Worm (Caenorhabditis elegans) whole organism, L4 larva: ENCODE data around the gene zip-11.
A peak's percentile ranks its signal among the peaks of the same experiment; 100 is the strongest.

ENCODE experiments used
- D1046.2 ChIP-seq: fragments of 200-800 bp; sonication (Bioruptor generic); IDR thresholded peaks from 2 replicates; pipeline ENCODE4 v1.3.6; 2022; ENCODE audit warnings: missing genetic modification characterization, missing compliant biosample characterization
- F26F4.8 ChIP-seq: fragments of 200-800 bp; sonication (Bioruptor generic); conservative IDR thresholded peaks from 2 replicates; pipeline ENCODE4 v1.3.6; 2022; ENCODE audit warnings: missing genetic modification characterization, missing compliant biosample characterization
- F44E2.7 ChIP-seq: fragments of 200-800 bp; sonication (Bioruptor generic); IDR thresholded peaks from 2 replicates; pipeline ENCODE4 v2.1.2; 2022; ENCODE audit warnings: missing genetic modification characterization, missing compliant biosample characterization
- F49E8.2 ChIP-seq: sonication (generic microtip); optimal IDR thresholded peaks from 2 replicates; lab custom pipeline; 2016; ENCODE audit warnings: missing compliant biosample characterization, mild to moderate bottlenecking, missing genetic modification characterization, borderline replicate concordance
- T26A8.4 ChIP-seq: fragments of 200-800 bp; sonication (Bioruptor generic); IDR thresholded peaks from 2 replicates; pipeline ENCODE4 v1.3.6; 2022; ENCODE audit warnings: missing genetic modification characterization, missing compliant biosample characterization
- Y5F2A.4 ChIP-seq: fragments of 200-800 bp; sonication (Bioruptor generic); optimal IDR thresholded peaks from 2 replicates; lab custom pipeline; 2018; ENCODE audit warnings: mild to moderate bottlenecking, missing genetic modification characterization, missing compliant biosample characterization
- ZK337.2 ChIP-seq: fragments of 200-800 bp; sonication (Bioruptor generic); IDR thresholded peaks from 2 replicates; pipeline ENCODE4 v1.3.6; 2022; ENCODE audit warnings: missing genetic modification reagents, missing genetic modification characterization, missing compliant biosample characterization
- aha-1 ChIP-seq: fragments of 150-350 bp; peaks from one replicate; lab custom pipeline; 2014; ENCODE audit warnings: missing biosample characterization, missing genetic modification characterization
- aly-2 ChIP-seq: sonication (generic microtip); optimal IDR thresholded peaks from 2 replicates; lab custom pipeline; 2018; ENCODE audit warnings: missing biosample characterization, missing genetic modification characterization
- ama-1 ChIP-seq: fragments of 150-350 bp; optimal IDR thresholded peaks from 2 replicates; lab custom pipeline; 2014; ENCODE audit warnings: inconsistent platforms, mixed read lengths
- arid-1 ChIP-seq: fragments of 200-800 bp; sonication (Bioruptor generic); conservative IDR thresholded peaks from 2 replicates; pipeline ENCODE4 v1.3.6; 2022; ENCODE audit warnings: missing genetic modification reagents, missing genetic modification characterization, missing compliant biosample characterization
- ceh-28 ChIP-seq: fragments of 150-350 bp; optimal IDR thresholded peaks from 2 replicates; lab custom pipeline; 2014; ENCODE audit warnings: missing biosample characterization, missing genetic modification reagents, missing genetic modification characterization
- ceh-62 ChIP-seq: sonication (generic microtip); optimal IDR thresholded peaks from 2 replicates; lab custom pipeline; 2017; ENCODE audit warnings: missing biosample characterization, missing genetic modification characterization
- ceh-82 ChIP-seq: sonication (generic microtip); optimal IDR thresholded peaks from 2 replicates; lab custom pipeline; 2017; ENCODE audit warnings: missing biosample characterization, missing genetic modification characterization
- ctbp-1 ChIP-seq: fragments of 200-800 bp; sonication (Bioruptor generic); IDR thresholded peaks from 2 replicates; pipeline ENCODE4 v1.3.6; 2022; ENCODE audit warnings: missing genetic modification reagents, missing genetic modification characterization, missing compliant biosample characterization
- daf-16 ChIP-seq, 3 experiments: sonication (generic microtip); optimal IDR thresholded peaks; 2 replicates each; lab custom pipeline; 2016 to 2017; ENCODE audit warnings: missing genetic modification characterization in 3 of 3, missing genetic modification reagents in 3 of 3, mild to moderate bottlenecking in 2 of 3, missing compliant biosample characterization in 2 of 3, missing biosample characterization in 1 of 3, moderate library complexity in 1 of 3
- dmd-8 ChIP-seq: fragments of 200-800 bp; sonication (Bioruptor generic); IDR thresholded peaks from 2 replicates; pipeline ENCODE4 v1.3.6; 2022; ENCODE audit warnings: missing genetic modification characterization, missing compliant biosample characterization
- fkh-10 ChIP-seq: fragments of 150-350 bp; optimal IDR thresholded peaks from 2 replicates; lab custom pipeline; 2014; ENCODE audit warnings: missing biosample characterization, missing genetic modification reagents, missing genetic modification characterization
- hif-1 ChIP-seq, 2 experiments: sonication (generic microtip); optimal IDR thresholded peaks; 2 replicates each; lab custom pipeline; 2016 to 2017; ENCODE audit warnings: missing compliant biosample characterization in 2 of 2, missing genetic modification characterization in 2 of 2, missing genetic modification reagents in 2 of 2, missing genotype in 2 of 2, mild to moderate bottlenecking in 1 of 2
- hlh-11 ChIP-seq: fragments of 200-800 bp; sonication (Bioruptor generic); optimal IDR thresholded peaks from 2 replicates; lab custom pipeline; 2018; ENCODE audit warnings: mild to moderate bottlenecking, missing genetic modification characterization, missing compliant biosample characterization
- lim-7 ChIP-seq: fragments of 200-800 bp; sonication (Bioruptor generic); IDR thresholded peaks from 2 replicates; pipeline ENCODE4 v1.3.6; 2022; ENCODE audit warnings: missing genetic modification characterization, missing compliant biosample characterization
- lin-1 ChIP-seq: fragments of 200-800 bp; sonication (Bioruptor generic); IDR thresholded peaks from 2 replicates; pipeline ENCODE4 v1.3.6; 2022; ENCODE audit warnings: missing genetic modification reagents, missing genetic modification characterization, missing compliant biosample characterization
- lin-13 ChIP-seq: fragments of 150-350 bp; optimal IDR thresholded peaks from 2 replicates; lab custom pipeline; 2014; ENCODE audit warnings: missing biosample characterization, missing genetic modification reagents, missing genetic modification characterization
- lin-38 ChIP-seq: fragments of 200-800 bp; sonication (Bioruptor generic); IDR thresholded peaks from 2 replicates; pipeline ENCODE4 v1.3.6; 2022; ENCODE audit warnings: missing genetic modification reagents, missing genetic modification characterization, missing compliant biosample characterization
- lir-3 ChIP-seq: sonication (generic microtip); optimal IDR thresholded peaks from 2 replicates; lab custom pipeline; 2016; ENCODE audit warnings: mild to moderate bottlenecking, missing genetic modification characterization, missing compliant biosample characterization
- madf-5 ChIP-seq, 2 experiments: fragments of 200-800 bp; sonication (Bioruptor generic); IDR thresholded peaks; 2 replicates each; pipeline ENCODE4 v1.3.6; 2022; ENCODE audit warnings: missing compliant biosample characterization in 2 of 2, missing genetic modification characterization in 2 of 2
- mep-1 ChIP-seq: fragments of 150-350 bp; sonication (generic microtip); optimal IDR thresholded peaks from 3 replicates; lab custom pipeline; 2014; ENCODE audit warnings: missing biosample characterization, missing genetic modification characterization
- mes-2 ChIP-seq: sonication (generic microtip); optimal IDR thresholded peaks from 2 replicates; lab custom pipeline; 2016; ENCODE audit warnings: missing genotype, mild to moderate bottlenecking, missing genetic modification characterization, missing compliant biosample characterization; ENCODE audit not compliant: poor library complexity, severe bottlenecking
- nhr-25 ChIP-seq: sonication (generic microtip); optimal IDR thresholded peaks from 2 replicates; lab custom pipeline; 2017; ENCODE audit warnings: missing genetic modification characterization, mild to moderate bottlenecking, missing compliant biosample characterization, antibody characterized with exemption, moderate library complexity, borderline replicate concordance; ENCODE audit not compliant: insufficient read depth
- pha-4 ChIP-seq, 2 experiments: fragments of 150-350 bp in 1 of 2; fragments of 200-800 bp in 1 of 2; sonication (Bioruptor generic) in 1 of 2; IDR thresholded peaks in 1 of 2; optimal IDR thresholded peaks in 1 of 2; 2 replicates each; pipeline versions ENCODE4 v1.3.6 to Lab custom; 2014 to 2022; ENCODE audit warnings: missing genetic modification characterization in 2 of 2, missing genetic modification reagents in 2 of 2, missing biosample characterization in 1 of 2, missing compliant biosample characterization in 1 of 2
- sdz-12 ChIP-seq: fragments of 200-800 bp; sonication (Bioruptor generic); optimal IDR thresholded peaks from 2 replicates; lab custom pipeline; 2018; ENCODE audit warnings: mild to moderate bottlenecking, missing genetic modification characterization, missing compliant biosample characterization
- snpc-1.2 ChIP-seq: fragments of 200-800 bp; sonication (Bioruptor generic); IDR thresholded peaks from 2 replicates; pipeline ENCODE4 v1.3.6; 2022; ENCODE audit warnings: missing genetic modification reagents, missing genetic modification characterization, missing compliant biosample characterization
- tag-97 ChIP-seq: fragments of 200-800 bp; sonication (Bioruptor generic); IDR thresholded peaks from 2 replicates; pipeline ENCODE4 v1.3.6; 2022; ENCODE audit warnings: missing genetic modification characterization, missing compliant biosample characterization
- unc-130 ChIP-seq: sonication (generic microtip); optimal IDR thresholded peaks from 2 replicates; lab custom pipeline; 2016; ENCODE audit warnings: missing genetic modification reagents, missing genetic modification characterization, missing compliant biosample characterization
- unc-62 ChIP-seq, 3 experiments: fragments of 150-350 bp in 1 of 3; sonication (generic microtip); optimal IDR thresholded peaks in 2 of 3; peaks in 1 of 3; 1 replicate in 1 of 3; 2 replicates in 2 of 3; lab custom pipeline; 2014 to 2017; ENCODE audit warnings: missing biosample characterization in 3 of 3, missing genetic modification characterization in 3 of 3, missing genetic modification reagents in 3 of 3, missing genotype in 1 of 3
- zfp-2 ChIP-seq: sonication (generic microtip); optimal IDR thresholded peaks from 2 replicates; lab custom pipeline; 2016; ENCODE audit warnings: mild to moderate bottlenecking, missing genetic modification characterization, missing compliant biosample characterization
- zfp-3 ChIP-seq: fragments of 200-800 bp; sonication (Bioruptor generic); conservative IDR thresholded peaks from 2 replicates; pipeline ENCODE4 v1.3.6; 2022; ENCODE audit warnings: missing genetic modification reagents, missing genetic modification characterization, missing compliant biosample characterization

The zip-11 gene

DNA sequence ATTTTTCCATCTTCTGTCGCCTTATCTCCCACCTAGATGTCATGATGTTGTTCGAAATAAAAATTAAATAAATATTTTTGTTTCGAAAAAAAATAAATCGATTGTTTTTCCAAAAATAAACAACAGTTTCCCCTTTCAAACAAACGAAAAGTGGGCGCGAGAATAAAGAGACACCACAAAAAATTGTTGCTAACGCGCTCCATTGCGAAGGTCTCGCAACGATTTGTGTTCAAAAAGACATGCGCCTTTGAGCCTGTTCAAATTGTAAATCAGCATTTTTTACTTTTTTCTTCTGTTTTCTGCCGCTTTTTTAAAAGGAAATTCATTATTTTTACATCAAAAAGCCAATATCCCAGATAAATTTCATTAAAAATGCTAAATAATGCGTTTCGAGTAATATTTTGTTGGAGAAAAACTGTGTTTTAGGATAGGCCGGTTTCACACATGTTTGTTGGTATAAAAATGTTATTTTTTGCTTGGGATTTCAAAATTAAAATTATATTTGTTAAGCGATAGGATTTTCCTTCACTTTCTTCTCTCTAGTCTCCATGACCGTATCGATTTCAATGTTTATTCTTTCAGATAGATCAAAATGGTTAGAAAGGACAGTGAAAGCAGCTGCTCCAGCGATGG is 16.4 kb upstream of the zip-11 start, which contains the start of gene W08E12.7 (continued):
- TF ChIP-seq mes-2 (tag; lab: Kevin White, UChicago) (peak; percentile 96), aly-2 (tag; lab: Kevin White, UChicago) (no peak), ama-1 (lab: Kevin White, UChicago) (peak; percentile 77), ceh-28 (tag; lab: Kevin White, UChicago) (peak; percentile 32), ceh-82 (tag; lab: Kevin White, UChicago) (no peak), aha-1 (tag; lab: Kevin White, UChicago) (peak; percentile 99), unc-130 (GFP tag; lab: Kevin White, UChicago) (peak; percentile 96), fkh-10 (GFP tag; lab: Kevin White, UChicago) (peak; percentile 77), lin-1 (GFP tag; lab: Robert Waterston, UW) (no peak), ctbp-1 (GFP tag; lab: Robert Waterston, UW) (peak; percentile 57; the same call in 1 of the 2 replicates), lir-3 (tag; lab: Kevin White, UChicago) (no peak), hlh-11 (tag; lab: Kevin White, UChicago) (peak; percentile 87), ZK337.2 (GFP tag; lab: Robert Waterston, UW) (no peak), F49E8.2 (tag; lab: Kevin White, UChicago) (peak; percentile 38), dmd-8 (GFP tag; lab: Robert Waterston, UW) (no peak), zfp-2 (tag; lab: Kevin White, UChicago) (peak; percentile 77), ceh-62 (tag; lab: Kevin White, UChicago) (no peak), mep-1 (tag; lab: Kevin White, UChicago) (peak; percentile 98), daf-16 (GFP tag; optimal IDR thresholded peaks at IDR 0.05; lab: Kevin White, UChicago) (peak in 1 of 2 experiments; percentile 68), daf-16 (tag; optimal IDR thresholded peaks at IDR 0.05; lab: Kevin White, UChicago) (peak; percentile 93), tag-97 (no peak), hif-1 (tag; optimal IDR thresholded peaks at IDR 0.05; lab: Kevin White, UChicago) (peak; percentile 27 to 87), lin-13 (GFP tag; lab: Kevin White, UChicago) (peak; percentile 97), F44E2.7 (GFP tag; lab: Robert Waterston, UW) (no peak), T26A8.4 (GFP tag; lab: Robert Waterston, UW) (no peak)
- TF ChIP-seq, all 104 proteins: peak for 61

DNA sequence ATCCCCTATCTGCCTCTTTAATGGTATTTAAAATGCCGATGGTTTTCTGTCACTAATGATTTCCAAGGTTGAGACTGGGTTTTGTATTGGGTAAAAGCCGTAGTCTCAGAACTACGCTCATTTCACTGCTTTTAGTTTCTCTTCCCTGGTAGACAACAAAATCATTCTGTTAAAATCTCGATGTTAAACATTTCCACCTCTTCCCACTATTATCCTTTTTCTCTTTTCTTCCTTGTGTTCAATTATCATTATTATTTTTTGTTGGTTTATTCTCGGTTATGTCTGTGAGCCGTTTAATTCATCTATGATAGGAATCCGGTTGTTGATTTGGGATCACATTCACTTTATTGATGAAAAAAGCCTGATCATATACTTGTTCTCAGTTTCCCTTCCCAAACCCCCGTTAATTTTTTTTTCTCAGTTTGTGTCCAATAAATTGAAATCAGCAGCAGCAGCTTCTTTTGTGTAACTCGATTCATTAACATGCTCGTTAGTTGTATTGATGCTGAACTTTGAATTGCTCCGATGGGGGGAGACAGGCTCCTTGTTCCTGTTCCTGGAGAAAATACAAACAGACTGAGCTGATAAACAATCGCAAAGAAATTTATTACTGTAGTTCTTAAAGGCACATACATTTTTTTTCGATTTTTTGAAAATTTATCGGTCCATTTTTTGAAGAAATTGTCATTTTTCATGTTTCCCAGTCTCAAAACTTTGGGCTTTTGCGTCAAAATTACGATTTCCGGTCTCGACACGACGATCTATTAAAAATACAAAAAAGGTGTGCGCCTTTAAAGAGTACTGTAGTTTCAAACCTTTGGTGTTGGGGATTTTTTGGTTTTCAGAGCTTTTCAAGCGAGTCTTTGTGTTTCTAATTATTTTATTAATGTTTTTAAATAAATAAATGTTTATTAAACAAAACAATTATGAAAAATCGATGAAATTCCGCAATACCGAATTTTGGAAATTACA is 14.2 kb upstream of the zip-11 start:
- TF ChIP-seq madf-5 (GFP tag; IDR thresholded peaks at IDR 0.05; lab: Robert Waterston, UW) (0 out of 4 replicates have a peak, but pooled peaks of 1 of the 2 experiments have one; percentile 12), ctbp-1 (GFP tag; lab: Robert Waterston, UW) (0 out of 2 replicates have a peak, but pooled peaks have one; percentile 8), D1046.2 (GFP tag; lab: Robert Waterston, UW) (peak; percentile 46; the same call in 1 of the 2 replicates), mes-2 (tag; lab: Kevin White, UChicago) (peak; percentile 24), F26F4.8 (GFP tag; lab: Robert Waterston, UW) (no peak), unc-62 (GFP tag; optimal IDR thresholded peaks at IDR 0.05 in 1 of 2; lab: Kevin White, UChicago) (peak in 1 of 2 experiments; percentile 27), unc-62 (tag; optimal IDR thresholded peaks at IDR 0.05; lab: Kevin White, UChicago) (no peak), snpc-1.2 (no peak), zfp-3 (GFP tag; lab: Robert Waterston, UW) (0 out of 2 replicates have a peak, but pooled peaks have one; percentile 20), nhr-25 (no peak), unc-130 (GFP tag; lab: Kevin White, UChicago) (peak; percentile 5), lim-7 (GFP tag; lab: Robert Waterston, UW) (no peak), dmd-8 (GFP tag; lab: Robert Waterston, UW) (no peak), F49E8.2 (tag; lab: Kevin White, UChicago) (peak; percentile 62), aha-1 (tag; lab: Kevin White, UChicago) (peak; percentile 86), lin-38 (GFP tag; lab: Robert Waterston, UW) (peak; percentile 74), Y5F2A.4 (GFP tag; lab: Kevin White, UChicago) (peak; percentile 15), sdz-12 (GFP tag; lab: Kevin White, UChicago) (peak; percentile 10), daf-16 (GFP tag; optimal IDR thresholded peaks at IDR 0.05; lab: Kevin White, UChicago) (no peak), daf-16 (tag; optimal IDR thresholded peaks at IDR 0.05; lab: Kevin White, UChicago) (peak; percentile 31), arid-1 (GFP tag; lab: Robert Waterston, UW) (peak; percentile 65), pha-4 (GFP tag; IDR thresholded peaks at IDR 0.05; lab: Robert Waterston, UW) (peak; percentile 27; the same call in 1 of the 2 replicates), pha-4 (tag; optimal IDR thresholded peaks at IDR 0.05; lab: Kevin White, UChicago) (no peak)
